Worm (Caenorhabditis elegans): Measurements from ENCODE around the gene col-177.

The col-177 gene

DNA sequence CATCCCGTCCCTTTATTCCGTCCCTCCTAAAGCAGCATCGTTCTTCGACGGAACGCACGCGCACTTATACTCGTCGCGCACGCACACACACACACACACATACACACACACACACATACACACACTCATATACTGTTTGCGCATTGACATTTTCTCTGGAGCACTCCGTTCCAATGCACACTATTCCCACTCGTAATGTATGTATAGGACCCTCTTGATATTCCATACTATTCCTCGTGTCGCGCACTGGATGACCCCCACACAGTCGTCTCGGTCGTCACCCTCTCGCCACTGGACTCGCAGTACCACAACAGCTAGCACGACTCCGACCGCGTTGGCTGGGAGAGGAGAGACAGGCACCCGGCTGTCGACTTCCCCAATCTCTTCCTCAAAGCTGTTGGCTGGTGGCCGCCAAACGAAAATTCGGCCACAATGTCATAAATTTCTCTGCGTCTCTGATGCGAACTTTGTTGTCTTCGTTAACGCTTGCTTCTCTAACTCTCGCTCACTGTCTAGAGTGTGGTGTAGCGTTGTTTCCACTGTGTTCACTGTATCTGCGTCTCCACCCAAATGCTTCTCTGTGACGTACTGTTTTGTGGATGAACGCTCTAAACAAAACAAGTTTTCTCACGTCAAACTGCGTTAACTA is 29.5 kb upstream of the col-177 start (continued):
- TF ChIP-seq dmd-9 (GFP tag; IDR thresholded peaks at IDR 0.05) (peak; percentile 52; the same call in 1 of the 2 replicates), ceh-62 (tag; optimal IDR thresholded peaks at IDR 0.05) (no peak), mdl-1 (tag; optimal IDR thresholded peaks at IDR 0.05) (peak; percentile 82 to 87), ama-1 (optimal IDR thresholded peaks at IDR 0.05) (peak; percentile 18), mep-1 (tag; optimal IDR thresholded peaks at IDR 0.05) (peak; percentile 92), spr-3 (GFP tag; optimal IDR thresholded peaks at IDR 0.05) (peak; percentile 45), zfp-2 (tag; optimal IDR thresholded peaks at IDR 0.05) (peak; percentile 38), daf-8 (GFP tag; IDR thresholded peaks at IDR 0.05) (no peak), zip-2 (tag; optimal IDR thresholded peaks at IDR 0.05) (no peak), skn-1 (tag; optimal IDR thresholded peaks at IDR 0.05) (no peak), egl-27 (tag; optimal IDR thresholded peaks at IDR 0.05) (no peak), nhr-42 (GFP tag; IDR thresholded peaks at IDR 0.05) (no peak), hif-1 (tag; optimal IDR thresholded peaks at IDR 0.05) (peak; percentile 40 to 86), lin-39 (tag; optimal IDR thresholded peaks at IDR 0.05) (no peak), nhr-41 (GFP tag; IDR thresholded peaks at IDR 0.05) (no peak), mdt-29 (GFP tag; IDR thresholded peaks at IDR 0.05) (no peak), egl-43 (GFP tag; IDR thresholded peaks at IDR 0.05) (peak; percentile 92), ces-1 (GFP tag; optimal IDR thresholded peaks at IDR 0.05) (no peak), unc-62 (GFP tag; optimal IDR thresholded peaks at IDR 0.05 in 1 of 2) (peak in 1 of 2 experiments; percentile 100), unc-62 (tag; optimal IDR thresholded peaks at IDR 0.05) (peak; percentile 77), aly-2 (tag; optimal IDR thresholded peaks at IDR 0.05) (no peak), daf-19 (GFP tag; conservative IDR thresholded peaks at IDR 0.05) (no peak), mxl-2 (GFP tag; conservative IDR thresholded peaks at IDR 0.05) (no peak), ceh-44 (GFP tag; IDR thresholded peaks at IDR 0.05) (no peak), Y75B8A.6 (GFP tag; IDR thresholded peaks at IDR 0.05) (no peak), nhr-237 (tag; optimal IDR thresholded peaks at IDR 0.05) (peak; percentile 40), lsy-2 (tag; optimal IDR thresholded peaks at IDR 0.05) (peak; percentile 52 to 87), zag-1 (tag; optimal IDR thresholded peaks at IDR 0.05) (peak; percentile 71), nhr-6 (tag; optimal IDR thresholded peaks at IDR 0.05) (peak; percentile 77), ctbp-1 (GFP tag; IDR thresholded peaks at IDR 0.05) (peak; percentile 96), lim-7 (GFP tag; IDR thresholded peaks at IDR 0.05) (no peak), php-3 (GFP tag; IDR thresholded peaks at IDR 0.05) (peak; percentile 58; the same call in 1 of the 2 replicates), madf-9 (GFP tag; conservative IDR thresholded peaks at IDR 0.05) (peak; percentile 40; the same call in 1 of the 2 replicates), spr-1 (tag; optimal IDR thresholded peaks at IDR 0.05) (peak; percentile 76), nhr-48 (tag; optimal IDR thresholded peaks at IDR 0.05) (peak; percentile 87), dve-1 (tag; optimal IDR thresholded peaks at IDR 0.05; ENCODE audit: insufficient read depth) (peak; percentile 92), Y105C5A.15 (GFP tag; IDR thresholded peaks at IDR 0.05) (no peak), lin-13 (GFP tag; optimal IDR thresholded peaks at IDR 0.05) (peak; percentile 70), ztf-7 (tag; optimal IDR thresholded peaks at IDR 0.05) (peak; percentile 28), ceh-28 (tag; optimal IDR thresholded peaks at IDR 0.05) (peak; percentile 48)

DNA sequence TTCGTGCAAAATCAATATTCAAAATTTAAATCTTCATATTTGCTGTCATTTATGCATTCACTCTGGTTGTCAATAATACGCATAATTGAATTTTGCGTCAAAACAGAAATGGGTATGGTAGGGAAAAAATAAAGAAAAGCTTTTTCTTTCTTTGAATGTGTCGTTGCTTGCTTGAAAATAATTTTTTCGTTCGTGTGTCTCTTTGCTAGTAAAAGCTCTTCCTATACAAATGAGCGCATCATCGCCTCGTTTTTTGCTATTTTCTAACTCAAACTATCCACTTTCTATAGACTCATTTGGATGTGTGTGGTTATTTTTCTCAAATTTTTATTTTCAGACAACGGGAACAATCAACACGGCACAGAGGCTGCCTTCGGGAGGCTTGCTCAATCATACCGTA is 27.0 kb upstream of the col-177 start, which contains the start of gene ldb-1:
ldb-1 (plus strand) TSS at position 301 of the 400 bp plus-strand sequence.
- TF ChIP-seq zfp-3 (GFP tag; conservative IDR thresholded peaks at IDR 0.05) (no peak), nhr-41 (GFP tag; IDR thresholded peaks at IDR 0.05) (no peak), daf-12 (tag; optimal IDR thresholded peaks at IDR 0.05) (no peak), daf-19 (GFP tag; conservative IDR thresholded peaks at IDR 0.05) (no peak), vab-7 (GFP tag; IDR thresholded peaks at IDR 0.05) (no peak)

Data from whole organism, L4 larva.